Worm (Caenorhabditis elegans) whole organism, dauer: Measurements from ENCODE around the gene gur-4.

Experiments used
- unc-62 ChIP-seq: sonication (generic microtip); optimal IDR thresholded peaks from 2 replicates; lab custom pipeline; 2017; ENCODE audit warnings: missing biosample characterization, missing genetic modification reagents, missing genetic modification characterization

gur-4 gene

DNA sequence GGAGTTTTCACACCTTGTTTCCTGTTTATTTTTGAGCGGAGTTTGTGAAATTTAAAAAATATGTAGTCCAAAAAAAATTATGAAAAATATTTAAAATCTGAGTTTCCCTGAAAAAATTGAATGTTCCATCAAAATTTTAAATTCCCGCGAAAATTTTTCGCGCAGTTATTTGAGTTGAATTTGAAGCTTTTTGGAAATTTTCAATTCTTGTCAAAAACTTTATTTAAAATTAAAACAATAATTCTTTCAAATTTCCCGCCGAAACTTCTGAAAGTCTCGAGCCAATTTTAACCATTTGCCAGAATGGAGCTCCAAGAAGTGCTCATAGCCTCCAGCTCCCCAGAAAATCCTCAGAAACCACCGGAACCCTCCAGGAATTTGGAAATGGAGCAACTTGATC lies at the start of gene gur-4:
Gene gur-4 (plus strand): TSS at position 301 of the 400 bp plus-strand sequence.
- no peak for TF ChIP-seq unc-62 (GFP tag; lab: Kevin White, UChicago)

DNA sequence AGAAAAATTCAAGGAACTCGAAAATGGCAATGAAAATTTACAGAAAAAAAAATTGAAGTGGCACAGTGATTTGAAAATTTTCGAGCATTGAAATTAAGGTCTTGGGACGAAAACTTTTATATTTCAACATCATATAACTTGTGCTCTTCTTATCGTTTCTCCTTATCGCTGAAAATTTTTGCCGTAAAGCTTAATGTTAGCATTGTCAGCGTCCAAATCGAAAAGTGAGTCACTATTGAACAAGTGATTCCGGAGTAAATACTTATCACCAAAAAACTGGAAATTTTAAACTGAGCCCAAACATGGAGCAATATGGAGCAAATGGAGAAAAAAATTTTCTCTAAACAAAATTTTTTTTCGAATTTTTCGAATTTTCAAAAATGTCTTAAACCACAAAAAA lies 48.9 kb upstream of the gur-4 start:
- TF ChIP-seq unc-62 (GFP tag; lab: Kevin White, UChicago): no peak

DNA sequence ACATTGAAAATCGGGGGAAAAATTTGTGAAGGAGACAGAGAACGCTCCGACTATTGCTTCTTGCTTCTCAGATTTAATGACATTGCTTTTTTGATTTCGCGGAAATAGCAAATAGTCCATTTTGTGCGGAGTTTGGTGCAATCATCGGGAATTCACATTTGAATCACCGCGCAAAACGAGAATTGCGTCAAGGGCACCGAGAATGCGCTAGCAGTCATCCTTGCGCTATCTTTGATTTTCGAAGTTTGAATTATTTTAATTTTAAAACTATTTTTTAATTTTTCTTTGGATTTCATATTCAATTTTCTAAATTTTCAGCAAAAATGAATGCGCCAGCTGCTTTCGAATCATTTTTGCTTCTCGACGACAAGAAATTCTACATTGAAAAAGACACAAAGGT lies 44.8 kb upstream of the gur-4 start, which contains the start of gene rpb-11:
Gene rpb-11 (plus strand): TSS at position 319 of the 400 bp plus-strand sequence.
- TF ChIP-seq unc-62 (GFP tag; lab: Kevin White, UChicago): no peak

DNA sequence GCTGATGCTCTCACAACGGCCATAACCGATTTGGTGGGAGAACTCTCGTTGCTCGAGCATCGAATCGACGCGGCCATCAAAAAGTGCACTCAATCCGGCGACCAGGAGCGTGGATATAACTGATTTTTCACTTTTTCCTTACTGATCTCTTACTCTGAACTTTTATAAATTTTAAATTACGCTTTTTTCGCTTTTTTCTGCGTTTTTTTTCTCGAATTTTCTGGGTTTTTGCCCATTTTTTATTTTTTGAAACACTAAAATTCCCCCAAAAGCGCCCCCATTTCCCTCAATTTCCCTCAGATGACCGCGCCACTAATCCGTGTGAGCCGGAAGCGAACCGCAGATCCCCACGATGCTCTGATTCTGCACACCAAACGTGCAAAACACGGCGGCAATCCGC lies 44.1 kb upstream of the gur-4 start, which contains the start of gene W01G7.4:
Gene W01G7.4 (plus strand): TSS at position 301 of the 400 bp plus-strand sequence.
- TF ChIP-seq unc-62 (GFP tag; lab: Kevin White, UChicago): no peak

DNA sequence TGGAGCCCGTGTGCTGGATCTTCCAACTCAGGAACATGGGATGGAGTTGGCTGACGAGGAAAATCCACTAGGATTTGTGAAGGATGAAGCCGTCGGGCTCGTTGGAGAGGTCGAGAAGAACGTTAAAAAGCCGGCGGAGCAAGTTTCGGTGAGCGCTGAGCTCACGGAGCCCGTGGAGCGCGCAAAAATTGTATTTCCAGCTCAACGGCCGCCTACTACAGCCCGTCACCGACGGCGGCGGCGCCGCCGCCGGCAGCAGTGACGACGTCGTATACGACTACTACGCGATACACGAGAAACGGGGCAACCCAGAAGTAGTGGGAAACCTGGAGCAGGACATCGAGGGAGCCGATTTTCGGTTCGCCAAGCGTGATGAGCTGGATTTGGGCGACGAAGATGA lies 43.7 kb upstream of the gur-4 start:
- TF ChIP-seq unc-62 (GFP tag; lab: Kevin White, UChicago): no peak

DNA sequence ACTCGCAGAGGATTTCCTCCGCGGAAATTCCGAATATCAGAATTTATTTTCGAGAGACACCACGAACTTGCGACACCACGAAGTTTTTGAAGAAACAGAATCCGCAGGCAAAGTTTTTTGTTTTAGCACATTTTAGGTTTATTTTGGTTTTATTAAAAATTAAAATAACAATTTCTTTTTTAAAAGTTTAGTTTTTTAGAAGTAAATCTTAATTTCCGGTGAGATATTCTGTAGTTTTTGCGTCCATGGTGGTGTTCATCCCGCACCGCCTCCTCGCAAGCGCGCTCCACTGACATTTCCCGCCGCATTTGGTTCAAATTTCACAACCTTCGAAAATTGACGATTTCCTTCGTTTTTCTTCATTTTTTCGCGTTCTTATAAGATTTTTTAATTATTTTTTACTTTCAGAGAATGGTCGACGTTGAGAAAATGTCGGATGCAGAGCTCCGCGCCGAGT lies 41.5 kb upstream of the gur-4 start, which contains the start of gene lem-2:
Gene lem-2 (plus strand): TSS at position 407 of the 457 bp plus-strand sequence.
- no peak for TF ChIP-seq unc-62 (GFP tag; lab: Kevin White, UChicago)

DNA sequence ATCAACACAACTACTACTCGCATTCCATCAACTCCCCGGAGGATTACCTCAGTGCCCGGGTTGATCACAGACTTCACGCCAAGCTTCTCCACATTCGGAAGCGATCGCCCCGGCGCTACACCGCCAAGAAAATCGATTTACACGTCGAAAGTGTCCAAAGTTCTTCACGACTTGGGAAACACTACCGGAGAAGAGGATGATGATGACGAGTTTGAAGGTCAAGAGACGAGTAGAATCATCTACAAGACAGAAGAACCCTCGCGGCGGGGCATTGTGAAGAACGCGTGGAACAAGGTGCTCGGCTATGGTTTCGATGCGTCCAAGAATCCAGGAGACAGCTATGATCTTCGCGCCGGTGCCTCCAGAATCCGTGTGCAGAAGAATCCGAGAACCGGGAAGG lies 40.5 kb upstream of the gur-4 start:
- no peak for TF ChIP-seq unc-62 (GFP tag; lab: Kevin White, UChicago)

DNA sequence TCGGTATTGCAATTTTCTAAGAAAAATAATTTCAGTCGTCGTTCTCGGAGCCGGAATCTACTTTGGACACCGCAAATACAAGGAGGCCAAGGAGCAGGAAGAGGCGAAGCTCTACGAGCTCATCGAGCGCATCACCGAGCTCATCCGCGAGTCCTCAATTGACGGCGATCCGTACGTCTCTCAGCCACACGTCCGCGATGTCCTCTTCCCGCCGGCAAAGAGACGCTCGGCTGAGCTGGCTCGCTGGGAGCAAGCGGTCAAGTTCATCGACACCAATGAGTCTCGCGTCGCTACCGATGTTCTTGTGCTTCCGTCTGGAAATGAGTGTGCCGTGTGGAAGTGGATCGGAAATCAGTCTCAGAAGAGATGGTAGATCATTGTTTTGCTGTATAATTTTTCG lies 39.1 kb upstream of the gur-4 start:
- no peak for TF ChIP-seq unc-62 (GFP tag; lab: Kevin White, UChicago)

DNA sequence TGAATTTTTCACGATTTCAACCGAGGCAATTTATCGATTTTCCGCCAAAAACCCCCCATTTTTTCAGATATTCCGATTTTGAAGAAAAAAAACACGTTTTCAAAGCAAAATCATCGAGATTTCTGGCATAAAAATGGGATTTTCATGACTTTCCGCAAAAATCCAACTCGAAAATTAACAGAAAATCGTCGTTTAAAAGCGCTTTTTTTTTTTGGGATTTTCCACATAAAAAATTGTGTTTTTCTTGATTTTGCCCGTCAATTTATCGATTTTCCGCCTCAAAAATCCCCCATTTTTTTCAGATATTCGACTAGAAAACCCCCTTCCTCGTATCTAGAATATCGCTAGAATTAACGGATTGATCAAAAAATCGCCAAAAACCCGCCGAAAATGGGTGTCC lies 36.0 kb upstream of the gur-4 start, which contains the start of gene xrn-1:
Gene xrn-1 (plus strand): TSS at position 301 of the 400 bp plus-strand sequence.
- TF ChIP-seq unc-62 (GFP tag; lab: Kevin White, UChicago): no peak

DNA sequence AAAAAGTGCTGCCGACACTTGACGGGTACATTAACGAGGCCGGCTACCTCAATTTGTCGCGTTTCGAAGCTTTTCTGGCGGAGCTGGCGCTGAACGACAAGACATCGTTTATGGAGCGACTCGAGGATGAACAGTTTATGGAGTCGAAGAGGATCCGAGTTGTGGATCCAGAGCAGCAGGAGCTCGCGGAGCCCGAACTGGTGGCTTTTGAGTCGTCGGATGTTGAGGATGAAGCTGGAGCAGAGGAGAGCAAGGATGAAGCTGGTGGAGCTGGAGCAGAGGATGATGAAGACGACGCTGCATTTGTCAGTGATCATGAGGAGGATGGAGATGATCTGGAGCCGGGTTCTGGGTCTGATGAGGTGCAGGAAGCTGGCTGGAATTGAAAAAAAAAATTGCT lies 29.7 kb upstream of the gur-4 start:
- no peak for TF ChIP-seq unc-62 (GFP tag; lab: Kevin White, UChicago)

DNA sequence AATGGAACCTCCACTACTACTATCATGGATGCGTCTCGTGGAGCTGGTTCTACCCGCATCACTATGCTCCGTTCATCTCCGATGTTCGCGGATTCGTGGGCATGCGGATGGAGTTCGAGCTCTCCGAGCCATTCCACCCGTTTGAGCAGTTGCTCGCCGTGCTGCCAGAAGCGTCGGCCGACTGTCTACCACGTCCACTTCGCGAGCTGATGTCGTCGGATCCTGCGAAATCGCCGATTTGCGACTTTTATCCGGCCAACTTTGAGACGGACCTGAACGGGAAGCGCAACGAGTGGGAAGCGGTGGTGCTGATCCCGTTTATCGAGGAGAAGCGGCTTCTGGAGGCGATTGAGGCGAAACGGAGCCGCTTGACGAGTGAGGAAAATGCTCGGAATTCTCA lies 26.7 kb upstream of the gur-4 start:
- no peak for TF ChIP-seq unc-62 (GFP tag; lab: Kevin White, UChicago)

DNA sequence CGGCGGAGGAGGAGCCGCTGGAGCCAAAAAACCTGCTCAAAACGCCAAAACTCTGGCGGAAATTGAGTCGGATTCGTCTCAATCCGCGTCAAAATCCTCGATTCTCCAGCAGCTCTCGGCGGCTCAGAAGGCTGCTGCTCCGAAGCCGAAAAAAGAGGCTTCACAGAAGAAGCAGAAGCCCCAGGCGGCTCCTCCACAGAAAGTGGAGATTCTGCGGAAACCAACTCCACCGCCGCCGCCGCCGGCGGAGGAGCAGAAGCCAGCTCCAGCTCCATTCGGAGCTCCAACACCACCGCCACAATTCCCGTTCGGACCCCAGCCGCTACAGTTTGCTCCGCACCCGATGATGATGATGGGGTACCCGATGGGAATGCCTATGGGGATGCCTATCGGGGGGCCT lies 17.6 kb upstream of the gur-4 start:
- TF ChIP-seq unc-62 (GFP tag; lab: Kevin White, UChicago): no peak

DNA sequence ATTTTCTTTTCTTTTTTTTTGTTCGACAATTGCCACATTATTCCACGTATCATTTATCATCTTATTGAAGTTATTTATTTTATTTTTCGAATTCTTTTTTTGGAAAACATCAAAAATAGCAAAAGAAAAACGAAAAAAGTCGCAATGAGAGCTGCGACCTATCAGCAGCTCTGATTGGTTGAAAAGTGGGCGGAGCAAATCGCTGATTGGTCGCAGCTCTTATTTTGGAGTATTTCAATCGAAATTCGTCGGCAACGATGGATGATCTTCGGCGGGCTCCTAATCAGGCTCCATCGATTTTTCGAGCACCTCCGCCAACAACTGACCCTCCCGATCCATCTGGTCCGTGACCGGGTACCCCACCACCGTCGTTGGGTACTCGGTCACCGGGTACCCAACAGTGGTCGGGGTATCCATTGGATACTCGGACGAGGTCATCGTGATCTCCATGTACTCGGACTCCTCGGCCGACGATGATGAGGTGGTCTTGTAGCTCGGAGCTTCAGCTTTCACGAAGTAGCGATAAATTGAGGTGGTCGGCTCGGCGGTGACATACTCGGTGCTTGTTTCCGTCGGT lies 14.7 kb upstream of the gur-4 start:
- TF ChIP-seq unc-62 (GFP tag; lab: Kevin White, UChicago): no peak

DNA sequence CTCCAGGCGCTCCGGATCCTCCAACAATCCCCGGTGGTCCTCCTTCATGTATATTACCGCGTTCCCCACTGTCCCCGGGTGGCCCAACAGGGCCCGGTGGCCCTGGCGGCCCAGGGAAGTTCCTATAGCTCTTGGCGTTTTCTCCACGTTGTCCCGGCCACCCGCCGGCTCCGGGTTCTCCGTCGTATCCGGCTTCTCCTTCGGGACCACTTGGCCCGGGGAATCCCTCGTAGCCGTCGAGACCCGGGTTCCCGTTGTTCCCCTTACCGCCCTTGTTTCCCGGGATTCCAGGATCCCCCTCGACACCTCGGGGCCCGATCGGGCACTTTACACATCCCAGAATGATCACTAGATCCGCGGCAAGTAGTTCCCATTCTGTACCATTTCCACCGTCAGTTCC lies 13.4 kb upstream of the gur-4 start:
- TF ChIP-seq unc-62 (GFP tag; lab: Kevin White, UChicago): no peak

DNA sequence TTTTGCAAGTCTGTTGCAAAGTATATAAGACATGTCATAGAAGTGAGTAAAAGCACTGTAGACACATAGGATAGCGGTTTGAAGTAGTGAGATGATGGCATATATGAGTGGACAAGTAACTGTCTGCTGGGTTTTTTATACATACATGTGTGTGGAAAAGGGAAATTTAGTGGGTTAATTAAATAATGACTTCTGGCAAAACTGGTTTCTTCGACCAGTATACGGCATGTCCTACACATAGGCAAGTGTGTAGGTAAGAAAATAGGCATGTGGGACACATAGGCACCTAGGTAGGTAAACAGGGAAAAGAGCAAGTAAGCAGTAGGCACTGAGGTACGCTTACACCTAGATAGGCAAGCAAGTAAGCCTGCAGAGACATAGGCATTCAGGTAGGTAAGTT lies 10.0 kb upstream of the gur-4 start, which contains the start of gene col-87:
Gene col-87 (minus strand): TSS at position 101 of the 400 bp plus-strand sequence.
- no peak for TF ChIP-seq unc-62 (GFP tag; lab: Kevin White, UChicago)

DNA sequence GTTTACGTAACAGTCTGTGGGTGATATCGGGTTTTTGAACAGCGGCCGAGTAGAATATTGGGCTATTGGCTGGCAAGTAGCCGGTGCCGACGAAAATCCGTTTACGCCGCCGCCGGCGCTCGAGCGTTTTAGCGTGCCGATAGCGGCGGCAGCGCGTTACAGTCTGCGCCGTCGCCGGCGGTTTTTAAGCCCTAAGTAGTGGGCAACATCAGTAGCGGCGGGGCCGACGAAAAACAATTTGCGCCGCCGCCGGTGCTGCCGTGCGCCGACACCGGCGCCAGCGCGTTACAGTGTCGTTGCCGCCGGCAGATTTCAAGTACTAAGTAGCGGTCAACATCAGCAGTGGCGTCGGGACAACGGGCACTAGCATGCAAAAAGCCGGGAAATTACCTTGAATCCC lies 8.7 kb upstream of the gur-4 start:
- no peak for TF ChIP-seq unc-62 (GFP tag; lab: Kevin White, UChicago)

DNA sequence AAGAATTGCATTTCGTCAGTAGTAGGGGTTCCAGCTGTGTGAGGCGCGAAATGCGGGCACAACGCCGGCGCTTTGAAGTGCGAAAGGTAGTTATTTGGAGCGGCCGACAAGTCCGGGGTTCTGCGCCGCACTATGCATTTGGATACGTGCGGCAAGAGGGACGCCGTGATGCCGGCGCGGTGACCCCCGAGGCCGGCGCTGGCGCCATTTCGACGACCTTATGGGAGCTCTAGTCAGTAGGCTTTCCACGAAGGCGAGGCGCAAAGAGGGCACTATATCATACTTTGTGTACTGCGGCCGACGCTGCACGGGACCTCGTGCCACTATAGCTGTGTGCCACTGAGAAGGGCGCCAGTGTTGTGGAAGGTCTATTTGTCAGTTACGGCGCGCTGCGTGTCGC lies 7.8 kb upstream of the gur-4 start:
- TF ChIP-seq unc-62 (GFP tag; lab: Kevin White, UChicago): no peak
